Fruit fly (Drosophila melanogaster) Kc167 (cell line): ENCODE results near the gene qtc.

ENCODE experiments used
- Myc ChIP-seq: fragments of >200 bp; optimal IDR thresholded peaks from 2 replicates; lab custom pipeline; 2017; ENCODE audit warnings: missing external identifiers
- psq ChIP-seq: fragments of >200 bp; optimal IDR thresholded peaks from 2 replicates; lab custom pipeline; 2017; ENCODE audit warnings: missing external identifiers

DNA sequence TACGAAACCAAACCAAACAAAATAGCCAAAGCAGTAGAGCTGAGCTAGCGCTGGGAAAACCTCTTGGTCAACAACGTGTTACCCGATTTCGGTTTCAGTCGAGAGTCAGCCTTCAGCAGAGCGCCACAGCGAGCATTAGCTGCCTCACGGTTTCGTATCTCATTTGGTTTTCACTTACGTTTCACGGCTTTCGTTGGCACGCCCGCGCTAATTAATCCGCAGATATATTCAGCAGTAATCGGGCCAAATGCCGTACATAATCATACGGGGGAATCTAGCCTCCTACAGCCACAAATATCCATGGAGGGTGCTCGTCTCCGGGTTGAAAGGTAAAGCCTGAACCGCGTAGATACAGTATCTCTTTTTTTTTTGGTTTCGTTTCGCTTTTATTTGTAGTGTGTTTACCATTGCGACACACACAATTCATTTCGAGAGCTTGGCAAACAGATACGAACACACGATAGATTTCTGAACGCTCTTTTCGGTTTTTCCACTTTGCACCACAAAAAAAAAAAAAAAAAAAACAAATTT is 16.2 kb upstream of the qtc start, which contains the start of gene CG31650:
- no peak for TF ChIP-seq psq (lab: Kevin White, UChicago)
- TF ChIP-seq Myc, result no peak
